Fruit fly (Drosophila melanogaster): ENCODE results near the gene Shaw.

Gene Shaw

DNA sequence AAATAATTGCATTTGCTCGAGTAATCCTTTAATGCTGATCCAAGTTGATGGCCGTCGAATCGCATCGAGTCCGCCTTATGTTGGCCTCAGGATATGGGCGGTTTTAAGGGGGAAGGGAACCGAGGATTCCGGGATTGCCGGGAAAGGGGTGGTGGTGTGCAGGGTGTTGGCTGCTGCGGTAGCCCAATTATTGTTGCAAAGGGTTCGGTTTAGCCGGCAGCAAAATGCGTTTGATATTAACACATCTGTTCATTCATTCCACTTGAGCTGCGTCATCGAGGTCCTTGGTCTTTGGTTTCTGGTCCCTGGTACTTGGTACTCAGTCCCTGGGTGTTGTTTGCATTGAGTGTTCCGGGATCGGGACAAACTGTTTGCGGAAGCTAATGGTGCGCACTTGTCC lies 36.6 kb upstream of the Shaw start:
- TF ChIP-seq HLH106 (tag; optimal IDR thresholded peaks at IDR 0.05) (no peak), OdsH (GFP tag; optimal IDR thresholded peaks at IDR 0.05) (no peak)

DNA sequence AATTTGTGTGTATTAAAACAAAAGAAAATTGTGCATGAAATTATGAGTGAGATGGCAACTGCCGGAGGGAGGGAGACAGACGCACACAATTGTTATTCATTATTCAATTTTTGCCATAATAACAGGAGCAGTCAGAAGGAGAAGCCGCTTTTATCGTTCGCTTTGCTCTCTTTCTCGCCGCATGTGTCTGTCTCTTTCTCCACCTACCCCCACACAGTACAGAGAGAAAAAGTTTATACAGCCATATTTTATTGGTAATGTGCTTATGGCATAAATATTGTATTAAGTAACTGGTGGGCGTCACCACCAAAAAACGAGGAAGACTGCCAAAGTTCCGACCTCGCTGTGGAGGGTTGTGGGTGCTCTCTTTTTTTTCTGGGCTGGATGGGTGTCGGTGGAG lies 35.5 kb upstream of the Shaw start:
- TF ChIP-seq Sp1 (GFP tag; optimal IDR thresholded peaks at IDR 0.05) (no peak), foxo (GFP tag; optimal IDR thresholded peaks at IDR 0.05) (no peak), brk (GFP tag; optimal IDR thresholded peaks at IDR 0.05) (no peak), Myc (optimal IDR thresholded peaks at IDR 0.05) (no peak), CrebA (GFP tag; optimal IDR thresholded peaks at IDR 0.05; ENCODE audit: borderline replicate concordance) (no peak), woc (GFP tag; optimal IDR thresholded peaks at IDR 0.05) (no peak), Hnf4 (GFP tag; optimal IDR thresholded peaks at IDR 0.05) (no peak)

dm6 chr2L:3685139-3685851 lies 32.7 kb upstream of the Shaw start:
- TF ChIP-seq Vsx2 (GFP tag; optimal IDR thresholded peaks at IDR 0.05; ENCODE audit: partially characterized antibody), result no peak
- no peak for TF ChIP-seq Myc (optimal IDR thresholded peaks at IDR 0.05)
- TF ChIP-seq CrebA (GFP tag; optimal IDR thresholded peaks at IDR 0.05; ENCODE audit: borderline replicate concordance), result no peak
- TF ChIP-seq Abd-B (GFP tag; optimal IDR thresholded peaks at IDR 0.05), result no peak
- TF ChIP-seq Hr78 (GFP tag; optimal IDR thresholded peaks at IDR 0.05), result no peak
- no peak for TF ChIP-seq usp (GFP tag; optimal IDR thresholded peaks at IDR 0.05)

DNA sequence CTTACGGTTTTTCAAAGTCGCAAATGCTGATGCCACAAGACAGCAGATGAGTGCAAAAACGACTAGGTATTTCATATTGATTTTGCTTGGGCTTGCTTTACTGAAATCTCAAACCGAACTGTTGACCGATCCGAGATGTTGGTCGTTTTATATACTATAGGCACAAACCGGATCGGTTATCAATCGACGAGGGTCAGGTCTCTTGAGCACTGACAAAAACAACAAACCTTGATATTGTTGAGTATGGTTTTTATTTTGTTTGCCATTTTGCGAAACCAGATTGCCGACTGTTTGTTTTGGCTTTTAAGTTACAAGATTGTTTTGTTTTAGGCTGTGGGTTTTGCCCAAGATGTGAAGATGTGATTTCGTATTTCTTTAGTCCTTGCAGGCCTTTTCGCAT lies 25.5 kb upstream of the Shaw start, which contains the start of gene CG16704:
TSS of gene CG16704 (minus strand) at position 122 of the 400 bp plus-strand sequence.
- TF ChIP-seq woc (GFP tag; optimal IDR thresholded peaks at IDR 0.05) (no peak), brk (GFP tag; optimal IDR thresholded peaks at IDR 0.05) (no peak), br (GFP tag; optimal IDR thresholded peaks at IDR 0.05) (no peak), Sp1 (GFP tag; optimal IDR thresholded peaks at IDR 0.05) (no peak), lola (GFP tag; optimal IDR thresholded peaks at IDR 0.05) (no peak), Rel (GFP tag; optimal IDR thresholded peaks at IDR 0.05) (no peak), Rel (tag; optimal IDR thresholded peaks at IDR 0.05) (peak; percentile 23), pan (optimal IDR thresholded peaks at IDR 0.05) (no peak)

DNA sequence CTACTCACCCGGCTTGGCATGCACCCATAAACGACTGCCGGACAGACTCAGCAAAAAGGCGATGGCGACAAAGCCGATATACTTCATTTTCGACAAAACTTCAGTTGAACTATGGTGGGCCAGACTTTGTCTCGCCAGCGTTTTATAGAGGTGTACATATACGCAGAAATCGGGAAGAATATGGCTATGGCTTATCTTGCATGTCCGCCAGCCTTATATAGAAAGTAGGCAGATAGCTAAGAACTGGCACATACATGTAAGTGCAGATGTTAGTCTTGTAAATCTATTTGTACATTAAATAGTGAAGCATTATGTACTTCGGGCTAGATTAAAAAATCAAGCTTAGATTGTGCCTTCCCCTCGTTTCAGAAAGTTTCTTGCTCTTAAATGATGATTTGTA lies 24.9 kb upstream of the Shaw start, which contains the start of gene CG3513:
TSS of gene CG3513 (minus strand) at position 101 of the 400 bp plus-strand sequence.
- TF ChIP-seq sv (GFP tag; optimal IDR thresholded peaks at IDR 0.05) (no peak), Myc (optimal IDR thresholded peaks at IDR 0.05) (no peak), Hr78 (GFP tag; optimal IDR thresholded peaks at IDR 0.05) (no peak), br (GFP tag; optimal IDR thresholded peaks at IDR 0.05) (no peak), tai (GFP tag; optimal IDR thresholded peaks at IDR 0.05) (no peak), Sp1 (GFP tag; optimal IDR thresholded peaks at IDR 0.05) (no peak), rgr (GFP tag; optimal IDR thresholded peaks at IDR 0.05) (no peak), Vsx2 (GFP tag; optimal IDR thresholded peaks at IDR 0.05; ENCODE audit: partially characterized antibody) (no peak), dsf (GFP tag; optimal IDR thresholded peaks at IDR 0.05; ENCODE audit: borderline replicate concordance) (no peak), Abd-B (GFP tag; optimal IDR thresholded peaks at IDR 0.05) (no peak)

dm6 chr2L:3693805-3694204 lies 24.2 kb upstream of the Shaw start, which contains the start of gene Acp24A4:
Gene Acp24A4, minus strand, starts transcription at chr2L:3693905.
- TF ChIP-seq sage (GFP tag; optimal IDR thresholded peaks at IDR 0.05), result no peak
- no peak for TF ChIP-seq Hnf4 (GFP tag; optimal IDR thresholded peaks at IDR 0.05)
- TF ChIP-seq CG32264 (GFP tag; optimal IDR thresholded peaks at IDR 0.05), result no peak
- TF ChIP-seq Rel (GFP tag; optimal IDR thresholded peaks at IDR 0.05), result no peak
- no peak for TF ChIP-seq Rel (tag; optimal IDR thresholded peaks at IDR 0.05)
- no peak for TF ChIP-seq tai (GFP tag; optimal IDR thresholded peaks at IDR 0.05)
- no peak for TF ChIP-seq rgr (GFP tag; optimal IDR thresholded peaks at IDR 0.05)
- TF ChIP-seq fru (GFP tag; optimal IDR thresholded peaks at IDR 0.05), result no peak
- no peak for TF ChIP-seq pan (optimal IDR thresholded peaks at IDR 0.05)
- TF ChIP-seq Hr83 (GFP tag; optimal IDR thresholded peaks at IDR 0.05; ENCODE audit: poor library complexity, severe bottlenecking), result no peak
- TF ChIP-seq br (GFP tag; optimal IDR thresholded peaks at IDR 0.05), result no peak
- no peak for TF ChIP-seq ey (GFP tag; optimal IDR thresholded peaks at IDR 0.05)

dm6 chr2L:3694920-3695319 lies 23.1 kb upstream of the Shaw start, which contains the start of gene CG43165:
Gene CG43165, minus strand, starts transcription at chr2L:3695020.
- no peak for TF ChIP-seq sage (GFP tag; optimal IDR thresholded peaks at IDR 0.05)
- TF ChIP-seq foxo (GFP tag; optimal IDR thresholded peaks at IDR 0.05), result no peak
- TF ChIP-seq h (GFP tag; optimal IDR thresholded peaks at IDR 0.05), result no peak

All from whole organism, wandering third instar larva.